Worm (Caenorhabditis elegans) whole organism, early embryonic: ENCODE data around the gene aly-2.

Experiments
- B0310.2 ChIP-seq: sonication (generic microtip); optimal IDR thresholded peaks from 2 replicates; lab custom pipeline; 2016; ENCODE audit warnings: mild to moderate bottlenecking, missing genetic modification characterization, missing compliant biosample characterization
- F13C5.2 ChIP-seq: sonication (generic microtip); optimal IDR thresholded peaks from 2 replicates; lab custom pipeline; 2017; ENCODE audit warnings: mild to moderate bottlenecking, missing genetic modification characterization, inconsistent platforms, missing compliant biosample characterization
- aly-1 ChIP-seq: sonication (generic microtip); optimal IDR thresholded peaks from 2 replicates; lab custom pipeline; 2016; ENCODE audit warnings: missing genetic modification characterization, missing compliant biosample characterization
- ama-1 ChIP-seq: fragments of 150-350 bp; optimal IDR thresholded peaks from 2 replicates; lab custom pipeline; 2014
- ceh-13 ChIP-seq: fragments of 200-800 bp; sonication (Bioruptor generic); optimal IDR thresholded peaks from 2 replicates; lab custom pipeline; 2018; ENCODE audit warnings: mild to moderate bottlenecking, missing genetic modification characterization, missing compliant biosample characterization
- ceh-36 ChIP-seq: sonication (generic microtip); optimal IDR thresholded peaks from 2 replicates; lab custom pipeline; 2016; ENCODE audit warnings: missing genetic modification characterization, inconsistent platforms, missing compliant biosample characterization
- flt-1 ChIP-seq: fragments of 200-800 bp; sonication (Bioruptor generic); IDR thresholded peaks from 2 replicates; pipeline ENCODE4 v1.3.6; 2022; ENCODE audit warnings: missing genetic modification characterization, missing compliant biosample characterization
- hmbx-1 ChIP-seq: sonication (generic microtip); optimal IDR thresholded peaks from 2 replicates; lab custom pipeline; 2016; ENCODE audit warnings: mild to moderate bottlenecking, missing genetic modification characterization, missing compliant biosample characterization
- hmg-4 ChIP-seq: fragments of 200-800 bp; sonication (Bioruptor generic); optimal IDR thresholded peaks from 2 replicates; lab custom pipeline; 2018; ENCODE audit warnings: mild to moderate bottlenecking, missing genetic modification characterization, missing compliant biosample characterization
- hnd-1 ChIP-seq: sonication (generic microtip); optimal IDR thresholded peaks from 2 replicates; lab custom pipeline; 2016; ENCODE audit warnings: missing genetic modification characterization, missing compliant biosample characterization
- pes-1 ChIP-seq: fragments of 200-800 bp; sonication (Bioruptor generic); IDR thresholded peaks from 2 replicates; pipeline ENCODE4 v1.3.6; 2022; ENCODE audit warnings: missing genetic modification reagents, missing genetic modification characterization, missing compliant biosample characterization
- scrt-1 ChIP-seq: fragments of 200-800 bp; sonication (Bioruptor generic); IDR thresholded peaks from 2 replicates; pipeline ENCODE4 v1.3.6; 2022; ENCODE audit warnings: missing genetic modification characterization, missing compliant biosample characterization
- sea-1 ChIP-seq: fragments of 200-800 bp; sonication (Bioruptor generic); conservative IDR thresholded peaks from 2 replicates; pipeline ENCODE4 v1.3.6; 2022; ENCODE audit warnings: missing genetic modification characterization, missing compliant biosample characterization
- tbx-37 ChIP-seq: fragments of 200-800 bp; sonication (Bioruptor generic); conservative IDR thresholded peaks from 2 replicates; pipeline ENCODE4 v1.3.6; 2022; ENCODE audit warnings: missing genetic modification reagents, missing genetic modification characterization, missing compliant biosample characterization

- TF ChIP-seq ama-1 (lab: Kevin White, UChicago) (no peak), ceh-36 (tag; lab: Kevin White, UChicago) (no peak), B0310.2 (tag; lab: Kevin White, UChicago) (no peak), flt-1 (GFP tag; lab: Robert Waterston, UW) (no peak), aly-1 (tag; lab: Kevin White, UChicago) (no peak), F13C5.2 (tag; lab: Kevin White, UChicago) (no peak), pes-1 (no peak), ceh-13 (GFP tag; lab: Kevin White, UChicago) (no peak), hnd-1 (tag; lab: Kevin White, UChicago) (no peak), sea-1 (GFP tag; lab: Robert Waterston, UW) (no peak), tbx-37 (GFP tag; lab: Robert Waterston, UW) (no peak), hmbx-1 (no peak), scrt-1 (GFP tag; lab: Robert Waterston, UW) (no peak), hmg-4 (no peak)
These were observed 48.3 kb upstream of the aly-2 start, which contains the start of gene gldi-10 for ce11 chrIV:9098942-9099341.
